Fruit fly (Drosophila melanogaster) whole organism, wandering third instar larva: Measurements from ENCODE around the gene mdu.

Experiments used
- Abd-B ChIP-seq: fragments of >200 bp; optimal IDR thresholded peaks from 2 replicates; lab custom pipeline; 2017; ENCODE audit warnings: missing biosample characterization, missing genetic modification characterization
- Dfd ChIP-seq: fragments of >200 bp; optimal IDR thresholded peaks from 2 replicates; lab custom pipeline; 2017; ENCODE audit warnings: missing biosample characterization, missing genetic modification characterization
- Hr78 ChIP-seq: fragments of >200 bp; optimal IDR thresholded peaks from 2 replicates; lab custom pipeline; 2017; ENCODE audit warnings: missing biosample characterization, missing genetic modification characterization
- OdsH ChIP-seq: fragments of 200-800 bp; sonication (Bioruptor generic); optimal IDR thresholded peaks from 2 replicates; lab custom pipeline; 2016; ENCODE audit warnings: missing biosample characterization, mild to moderate bottlenecking, missing genetic modification characterization
- br ChIP-seq: fragments of 200-800 bp; sonication (Bioruptor generic); optimal IDR thresholded peaks from 2 replicates; lab custom pipeline; 2016; ENCODE audit warnings: missing biosample characterization, missing genetic modification characterization
- dl ChIP-seq, 2 experiments: fragments of 175-275, 200-275 bp in 1 of 2; fragments of 200-275 bp in 1 of 2; sonication (Bioruptor generic); optimal IDR thresholded peaks; lab custom pipeline; 2018; ENCODE audit warnings: mild to moderate bottlenecking in 2 of 2, missing biosample characterization in 2 of 2, missing genetic modification characterization in 2 of 2, moderate library complexity in 2 of 2; ENCODE audit not compliant: partially characterized antibody in 2 of 2, insufficient read depth in 1 of 2
- dmrt93B ChIP-seq: fragments of 200-800 bp; sonication (Bioruptor generic); optimal IDR thresholded peaks from 2 replicates; lab custom pipeline; 2018; ENCODE audit warnings: missing biosample characterization, mild to moderate bottlenecking, missing genetic modification characterization
- h ChIP-seq: fragments of 200-800 bp; sonication (Bioruptor generic); optimal IDR thresholded peaks from 3 replicates; lab custom pipeline; 2016; ENCODE audit warnings: missing biosample characterization, mild to moderate bottlenecking, missing genetic modification characterization
- lola ChIP-seq: fragments of >200 bp; optimal IDR thresholded peaks from 2 replicates; lab custom pipeline; 2017; ENCODE audit warnings: missing biosample characterization, missing genetic modification characterization
- psq ChIP-seq: fragments of 200-800 bp; sonication (Bioruptor generic); optimal IDR thresholded peaks from 3 replicates; lab custom pipeline; 2017; ENCODE audit warnings: missing biosample characterization, mild to moderate bottlenecking, missing genetic modification characterization, moderate library complexity
- rgr ChIP-seq: fragments of 200-800 bp; sonication (Bioruptor generic); optimal IDR thresholded peaks from 3 replicates; lab custom pipeline; 2016; ENCODE audit warnings: missing biosample characterization, mild to moderate bottlenecking, missing genetic modification characterization
- sage ChIP-seq: fragments of 200-800 bp; sonication (Bioruptor generic); optimal IDR thresholded peaks from 2 replicates; lab custom pipeline; 2016; ENCODE audit warnings: missing biosample characterization, mild to moderate bottlenecking, missing genetic modification characterization
- tai ChIP-seq: sonication (Bioruptor generic); optimal IDR thresholded peaks from 2 replicates; lab custom pipeline; 2016; ENCODE audit warnings: missing biosample characterization, missing genetic modification characterization
- usp ChIP-seq: fragments of >200 bp; optimal IDR thresholded peaks from 2 replicates; lab custom pipeline; 2017; ENCODE audit warnings: missing biosample characterization, missing genetic modification characterization

- no peak for TF ChIP-seq OdsH (GFP tag; lab: Kevin White, UChicago)
- TF ChIP-seq h (GFP tag; lab: Kevin White, UChicago) = no peak
- no peak for TF ChIP-seq psq
- TF ChIP-seq br (GFP tag; lab: Kevin White, UChicago) = no peak
- TF ChIP-seq lola = no peak
- TF ChIP-seq Hr78 (GFP tag; lab: Kevin White, UChicago) = no peak
- no peak for TF ChIP-seq dmrt93B (GFP tag; lab: Kevin White, UChicago)
- no peak for TF ChIP-seq usp
- TF ChIP-seq dl (GFP tag; optimal IDR thresholded peaks at IDR 0.05; lab: Kevin White, UChicago; ENCODE audit: insufficient read depth in 1 of 2, partially characterized antibody in 2 of 2) = no peak
- TF ChIP-seq sage (GFP tag; lab: Kevin White, UChicago) = no peak
- no peak for TF ChIP-seq Dfd (GFP tag; lab: Kevin White, UChicago)
- no peak for TF ChIP-seq Abd-B (GFP tag; lab: Kevin White, UChicago)
- TF ChIP-seq rgr (GFP tag; lab: Kevin White, UChicago) = no peak
- TF ChIP-seq tai (GFP tag; lab: Kevin White, UChicago) = no peak
These were observed 50.7 kb downstream of the mdu start for dm6 chrX:12547657-12548056.
